Fruit fly (Drosophila melanogaster) whole organism, embryonic: Measurements from ENCODE around the gene CG33791.

Experiments used
- ATbp ChIP-seq: fragments of 200-800 bp; sonication (Bioruptor generic); optimal IDR thresholded peaks from 2 replicates; lab custom pipeline; 2017; ENCODE audit warnings: missing biosample characterization, mild to moderate bottlenecking, missing genetic modification characterization, missing genetic modification reagents
- Awh ChIP-seq: fragments of 200-800 bp; sonication (Bioruptor generic); IDR thresholded peaks from 2 replicates; pipeline ENCODE4, ENCODE4 v1.3.6; 2022; ENCODE audit warnings: missing biosample characterization, missing genetic modification characterization
- CG12744 ChIP-seq: fragments of 200-800 bp; sonication (Bioruptor generic); optimal IDR thresholded peaks from 2 replicates; lab custom pipeline; 2016; ENCODE audit warnings: missing biosample characterization, missing genetic modification characterization
- CG13624 ChIP-seq: fragments of 200-800 bp; sonication (Bioruptor generic); optimal IDR thresholded peaks from 2 replicates; lab custom pipeline; 2016; ENCODE audit warnings: missing biosample characterization, missing genetic modification characterization
- CG13894 ChIP-seq: fragments of 200-800 bp; sonication (Bioruptor generic); optimal IDR thresholded peaks from 3 replicates; lab custom pipeline; 2018; ENCODE audit warnings: missing biosample characterization, mild to moderate bottlenecking, missing genetic modification characterization, moderate library complexity
- CG15514 ChIP-seq: fragments of 200-800 bp; sonication (Bioruptor generic); optimal IDR thresholded peaks from 3 replicates; lab custom pipeline; 2017; ENCODE audit warnings: missing biosample characterization, missing genetic modification characterization, mild to moderate bottlenecking, moderate library complexity, missing genetic modification reagents
- CG16779 ChIP-seq: fragments of 200-800 bp; sonication (Bioruptor generic); IDR thresholded peaks from 2 replicates; pipeline ENCODE4 v1.3.6; 2022; ENCODE audit warnings: missing biosample characterization, missing genetic modification characterization
- CG17186 ChIP-seq: fragments of 200-800 bp; sonication (Bioruptor generic); optimal IDR thresholded peaks from 3 replicates; lab custom pipeline; 2017; ENCODE audit warnings: missing biosample characterization, missing genetic modification reagents, missing genetic modification characterization
- CG17328 ChIP-seq: fragments of 200-800 bp; sonication (Bioruptor generic); IDR thresholded peaks from 2 replicates; pipeline ENCODE4 v1.3.6; 2022; ENCODE audit warnings: missing biosample characterization, missing genetic modification characterization
- CG17829 ChIP-seq: fragments of 200-800 bp; optimal IDR thresholded peaks from 2 replicates; lab custom pipeline; 2019; ENCODE audit warnings: missing biosample characterization, mild to moderate bottlenecking, missing genetic modification characterization, moderate library complexity
- CG30020 ChIP-seq: fragments of 200-800 bp; optimal IDR thresholded peaks from 2 replicates; lab custom pipeline; 2019; ENCODE audit warnings: missing biosample characterization, mild to moderate bottlenecking, missing genetic modification characterization, moderate library complexity
- CG32772 ChIP-seq: fragments of 200-800 bp; sonication (Bioruptor generic); IDR thresholded peaks from 2 replicates; pipeline ENCODE4 v1.3.6; 2022; ENCODE audit warnings: missing biosample characterization, missing genetic modification characterization
- CG3281 ChIP-seq: fragments of 200-800 bp; sonication (Bioruptor generic); optimal IDR thresholded peaks from 3 replicates; lab custom pipeline; 2017; ENCODE audit warnings: missing biosample characterization, mild to moderate bottlenecking, missing genetic modification characterization
- CG4854 ChIP-seq: fragments of 200-800 bp; sonication (Bioruptor generic); optimal IDR thresholded peaks from 2 replicates; lab custom pipeline; 2016; ENCODE audit warnings: missing biosample characterization, missing genetic modification characterization, inconsistent platforms
- CG7786 ChIP-seq: fragments of 200-800 bp; sonication (Bioruptor generic); optimal IDR thresholded peaks from 2 replicates; lab custom pipeline; 2016; ENCODE audit warnings: missing biosample characterization, missing genetic modification characterization
- CG7839 ChIP-seq: fragments of 200-800 bp; sonication (Bioruptor generic); optimal IDR thresholded peaks from 3 replicates; lab custom pipeline; 2018; ENCODE audit warnings: missing biosample characterization, mild to moderate bottlenecking, missing genetic modification characterization, moderate library complexity
- CG9797 ChIP-seq: fragments of 200-800 bp; sonication (Bioruptor generic); optimal IDR thresholded peaks from 3 replicates; lab custom pipeline; 2018; ENCODE audit warnings: missing biosample characterization, mild to moderate bottlenecking, missing genetic modification characterization
- CHES-1-like ChIP-seq: fragments of 200-800 bp; sonication (Bioruptor generic); optimal IDR thresholded peaks from 2 replicates; lab custom pipeline; 2016; ENCODE audit warnings: missing biosample characterization, missing genetic modification characterization
- CTCF ChIP-seq: fragments of 200-800 bp; sonication (Bioruptor generic); optimal IDR thresholded peaks from 2 replicates; lab custom pipeline; 2017; ENCODE audit warnings: missing biosample characterization, mild to moderate bottlenecking, missing genetic modification characterization, moderate library complexity
- Dad ChIP-seq: fragments of 200-800 bp; sonication (Bioruptor generic); optimal IDR thresholded peaks from 3 replicates; lab custom pipeline; 2016; ENCODE audit warnings: missing biosample characterization, missing genetic modification characterization
- Dfd ChIP-seq, 2 experiments: fragments of >200 bp; optimal IDR thresholded peaks; 2 replicates each; lab custom pipeline; 2017; ENCODE audit warnings: missing biosample characterization in 2 of 2, missing genetic modification characterization in 2 of 2
- Dip3 ChIP-seq: fragments of 200-800 bp; sonication (Bioruptor generic); optimal IDR thresholded peaks from 3 replicates; lab custom pipeline; 2016; ENCODE audit warnings: missing biosample characterization, missing genetic modification characterization
- Eip74EF ChIP-seq, 2 experiments: fragments of 200-800 bp in 1 of 2; fragments of >200 bp in 1 of 2; sonication (Bioruptor generic) in 1 of 2; optimal IDR thresholded peaks; 2 replicates each; lab custom pipeline; 2017 to 2019; ENCODE audit warnings: missing biosample characterization in 2 of 2, missing genetic modification characterization in 2 of 2, mild to moderate bottlenecking in 1 of 2, moderate library complexity in 1 of 2
- Fer2 ChIP-seq: fragments of 200-800 bp; sonication (Bioruptor generic); optimal IDR thresholded peaks from 2 replicates; lab custom pipeline; 2018; ENCODE audit warnings: missing biosample characterization, mild to moderate bottlenecking, missing genetic modification characterization, moderate library complexity
- Hand ChIP-seq: fragments of 200-800 bp; sonication (Bioruptor generic); optimal IDR thresholded peaks from 2 replicates; lab custom pipeline; 2017; ENCODE audit warnings: mild to moderate bottlenecking, missing biosample characterization, missing genetic modification reagents, missing genetic modification characterization
- Hr78 ChIP-seq, 2 experiments: fragments of 200-800 bp in 1 of 2; fragments of >200 bp in 1 of 2; sonication (Bioruptor generic) in 1 of 2; optimal IDR thresholded peaks; 2 replicates each; lab custom pipeline; 2017 to 2019; ENCODE audit warnings: missing biosample characterization in 2 of 2, missing genetic modification characterization in 2 of 2, mild to moderate bottlenecking in 1 of 2, moderate library complexity in 1 of 2
- Kr ChIP-seq: fragments of 200-800 bp; sonication (Bioruptor generic); optimal IDR thresholded peaks from 2 replicates; lab custom pipeline; 2017; ENCODE audit warnings: missing biosample characterization, mild to moderate bottlenecking, missing genetic modification characterization
- Max ChIP-seq: fragments of 200-800 bp; sonication (Bioruptor generic); optimal IDR thresholded peaks from 2 replicates; lab custom pipeline; 2016; ENCODE audit warnings: missing biosample characterization, mild to moderate bottlenecking, missing genetic modification characterization
- Nf-YB ChIP-seq: fragments of 200-800 bp; sonication (Bioruptor generic); optimal IDR thresholded peaks from 3 replicates; lab custom pipeline; 2019; ENCODE audit warnings: missing biosample characterization, mild to moderate bottlenecking, missing genetic modification characterization, moderate library complexity
- Optix ChIP-seq: fragments of 200-800 bp; sonication (Bioruptor generic); IDR thresholded peaks from 3 replicates; pipeline ENCODE4 v1.3.6; 2022; ENCODE audit warnings: missing biosample characterization, missing genetic modification characterization
- Pdp1 ChIP-seq, 2 experiments: fragments of 200-800 bp; sonication (Bioruptor generic); optimal IDR thresholded peaks; 3 replicates each; lab custom pipeline; 2016; ENCODE audit warnings: missing biosample characterization in 2 of 2, missing genetic modification characterization in 2 of 2, mild to moderate bottlenecking in 1 of 2, moderate library complexity in 1 of 2
- Poxn ChIP-seq: fragments of 200-800 bp; sonication (Bioruptor generic); IDR thresholded peaks from 2 replicates; pipeline ENCODE4 v1.3.6; 2022; ENCODE audit warnings: missing biosample characterization, missing genetic modification characterization
- Sry-β ChIP-seq: fragments of 200-800 bp; sonication (Bioruptor generic); optimal IDR thresholded peaks from 2 replicates; lab custom pipeline; 2018; ENCODE audit warnings: missing biosample characterization, mild to moderate bottlenecking, missing genetic modification characterization, moderate library complexity
- Vsx1 ChIP-seq: fragments of 200-800 bp; sonication (Bioruptor generic); optimal IDR thresholded peaks from 2 replicates; lab custom pipeline; 2017; ENCODE audit warnings: missing biosample characterization, mild to moderate bottlenecking, missing genetic modification characterization, missing genetic modification reagents
- chif ChIP-seq, 2 experiments: fragments of 200-800 bp; sonication (Bioruptor generic); optimal IDR thresholded peaks; 3 replicates each; lab custom pipeline; 2016; ENCODE audit warnings: missing biosample characterization in 2 of 2, missing genetic modification characterization in 2 of 2
- cwo ChIP-seq: fragments of 200-800 bp; sonication (Bioruptor generic); optimal IDR thresholded peaks from 3 replicates; lab custom pipeline; 2017; ENCODE audit warnings: missing biosample characterization, missing genetic modification characterization, mild to moderate bottlenecking, moderate library complexity, missing genetic modification reagents
- da ChIP-seq: fragments of 200-800 bp; sonication (Bioruptor generic); optimal IDR thresholded peaks from 2 replicates; lab custom pipeline; 2016; ENCODE audit warnings: missing biosample characterization, missing genetic modification characterization
- ftz-f1 ChIP-seq: fragments of 200-800 bp; sonication (Bioruptor generic); optimal IDR thresholded peaks from 2 replicates; lab custom pipeline; 2016; ENCODE audit warnings: missing biosample characterization, missing genetic modification characterization
- gcm ChIP-seq: fragments of 200-800 bp; sonication (Bioruptor generic); optimal IDR thresholded peaks from 2 replicates; lab custom pipeline; 2019; ENCODE audit warnings: missing biosample characterization, mild to moderate bottlenecking, missing genetic modification characterization, moderate library complexity
- hb ChIP-seq: fragments of 200-800 bp; sonication (Bioruptor generic); IDR thresholded peaks from 3 replicates; pipeline ENCODE4 v1.3.6; 2022; ENCODE audit warnings: missing biosample characterization, missing genetic modification characterization; ENCODE audit not compliant: partially characterized antibody
- inv ChIP-seq: fragments of 200-800 bp; sonication (Bioruptor generic); IDR thresholded peaks from 2 replicates; pipeline ENCODE4 v1.3.6; 2022; ENCODE audit warnings: missing biosample characterization, missing genetic modification characterization; ENCODE audit not compliant: partially characterized antibody
- nerfin-2 ChIP-seq: fragments of 200-800 bp; sonication (Bioruptor generic); IDR thresholded peaks from 2 replicates; pipeline ENCODE4 v1.3.6; 2022; ENCODE audit warnings: missing biosample characterization, missing genetic modification characterization; ENCODE audit not compliant: partially characterized antibody
- nmo ChIP-seq: fragments of 200-800 bp; sonication (Bioruptor generic); optimal IDR thresholded peaks from 2 replicates; lab custom pipeline; 2018; ENCODE audit warnings: missing biosample characterization, mild to moderate bottlenecking, missing genetic modification characterization, moderate library complexity
- pho ChIP-seq: fragments of 200-800 bp; sonication (Bioruptor generic); optimal IDR thresholded peaks from 2 replicates; lab custom pipeline; 2016; ENCODE audit warnings: missing biosample characterization, missing genetic modification characterization
- row ChIP-seq: fragments of 200-800 bp; sonication (Bioruptor generic); IDR thresholded peaks from 3 replicates; pipeline ENCODE4 v1.3.6; 2022; ENCODE audit warnings: missing biosample characterization, missing genetic modification characterization
- run ChIP-seq: fragments of 200-800 bp; sonication (Bioruptor generic); optimal IDR thresholded peaks from 3 replicates; lab custom pipeline; 2018; ENCODE audit warnings: missing biosample characterization, mild to moderate bottlenecking, missing genetic modification characterization
- wor ChIP-seq: fragments of 200-800 bp; sonication (Bioruptor generic); IDR thresholded peaks from 2 replicates; pipeline ENCODE4 v1.3.6; 2022; ENCODE audit warnings: missing biosample characterization, missing genetic modification characterization
- zfh1 ChIP-seq: fragments of 200-800 bp; sonication (Bioruptor generic); IDR thresholded peaks from 3 replicates; pipeline ENCODE4 v1.3.6; 2022; ENCODE audit warnings: missing biosample characterization, missing genetic modification characterization

The CG33791 gene

dm6 chr3L:1568225-1569161 is 34.3 kb upstream of the CG33791 start, which contains the start of gene CG7879 (continued):
- TF ChIP-seq CG17829 (peak; percentile 20), cwo (GFP tag; lab: Kevin White, UChicago) (no peak), Dip3 (GFP tag; lab: Kevin White, UChicago) (no peak), CG4854 (no peak), CG7839 (tag; lab: Kevin White, UChicago) (peak; percentile 15), CG16779 (GFP tag; lab: Robert Waterston, UW) (no peak), run (tag; lab: Kevin White, UChicago) (no peak), CG17328 (GFP tag; lab: Robert Waterston, UW) (no peak), CG30020 (tag; lab: Kevin White, UChicago) (peak; percentile 92), Fer2 (no peak), CG15514 (GFP tag; lab: Kevin White, UChicago) (peak; percentile 63), ATbp (GFP tag; lab: Kevin White, UChicago) (no peak), Poxn (GFP tag; lab: Robert Waterston, UW) (no peak), Sry-β (no peak), Vsx1 (no peak), Kr (GFP tag; lab: Kevin White, UChicago) (no peak), Eip74EF (GFP tag; optimal IDR thresholded peaks at IDR 0.05; lab: Kevin White, UChicago) (no peak), da (GFP tag; lab: Kevin White, UChicago) (no peak), hb (no peak), CG9797 (GFP tag; lab: Kevin White, UChicago) (peak; percentile 66), nmo (peak; percentile 75), Nf-YB (GFP tag; lab: Kevin White, UChicago) (no peak), CG32772 (GFP tag; lab: Robert Waterston, UW) (no peak), chif (GFP tag; optimal IDR thresholded peaks at IDR 0.05; lab: Kevin White, UChicago) (no peak), zfh1 (GFP tag; lab: Robert Waterston, UW) (no peak), gcm (GFP tag; lab: Kevin White, UChicago) (peak; percentile 7), CG3281 (GFP tag; lab: Kevin White, UChicago) (no peak), CG7786 (no peak), CG12744 (no peak), Dfd (GFP tag; optimal IDR thresholded peaks at IDR 0.05; lab: Kevin White, UChicago) (no peak), CTCF (no peak), Pdp1 (GFP tag; optimal IDR thresholded peaks at IDR 0.05; lab: Kevin White, UChicago) (peak in 1 of 2 experiments; percentile 76), CHES-1-like (GFP tag; lab: Kevin White, UChicago) (no peak), Dad (GFP tag; lab: Kevin White, UChicago) (no peak), nerfin-2 (GFP tag; lab: Robert Waterston, UW) (no peak), Awh (GFP tag; lab: Robert Waterston, UW) (no peak), Hr78 (GFP tag; optimal IDR thresholded peaks at IDR 0.05; lab: Kevin White, UChicago) (no peak), pho (GFP tag; lab: Kevin White, UChicago) (no peak), Optix (no peak), CG13894 (no peak), row (GFP tag; lab: Robert Waterston, UW) (peak; percentile 79), ftz-f1 (GFP tag; lab: Kevin White, UChicago) (no peak), wor (GFP tag; lab: Robert Waterston, UW) (no peak), Hand (peak; percentile 25), CG17186 (GFP tag; lab: Kevin White, UChicago) (peak; percentile 52), inv (GFP tag; lab: Robert Waterston, UW) (no peak), Max (GFP tag; lab: Kevin White, UChicago) (no peak), CG13624 (peak; percentile 10)
